Worm (Caenorhabditis elegans): ENCODE data around the gene Y75B8A.32.

Gene Y75B8A.32

ce11 chrIII:12375614-12376013 lies 17.3 kb upstream of the Y75B8A.32 start:
- TF ChIP-seq zfh-2 (GFP tag; conservative IDR thresholded peaks at IDR 0.05) (peak; percentile 62), ets-4 (GFP tag; optimal IDR thresholded peaks at IDR 0.05) (no peak)

ce11 chrIII:12373807-12374266 lies 15.5 kb upstream of the Y75B8A.32 start, which contains the start of gene glrx-5:
TSS of gene glrx-5 (minus strand) at chrIII:12373857.
- TF ChIP-seq ztf-25 (GFP tag; IDR thresholded peaks at IDR 0.05) (no peak), cebp-1 (GFP tag; IDR thresholded peaks at IDR 0.05) (peak; percentile 72), cebp-1 (tag; optimal IDR thresholded peaks at IDR 0.05) (peak; percentile 94), rpc-1 (optimal IDR thresholded peaks at IDR 0.05) (no peak), rpc-1 (tag; optimal IDR thresholded peaks at IDR 0.05) (no peak)

ce11 chrIII:12373306-12373705 lies 14.9 kb upstream of the Y75B8A.32 start:
- TF ChIP-seq C06A6.2 (GFP tag; conservative IDR thresholded peaks at IDR 0.05) = no peak
- no peak for TF ChIP-seq snpc-1.1 (tag; optimal IDR thresholded peaks at IDR 0.05; ENCODE audit: insufficient read depth)
- TF ChIP-seq snpc-1.3 (tag; optimal IDR thresholded peaks at IDR 0.05; ENCODE audit: insufficient read depth) = no peak
- TF ChIP-seq T26A5.8 (tag; optimal IDR thresholded peaks at IDR 0.05) = no peak
- no peak for TF ChIP-seq somi-1 (GFP tag; optimal IDR thresholded peaks at IDR 0.05)
- no peak for TF ChIP-seq B0336.3 (GFP tag; IDR thresholded peaks at IDR 0.05)
- TF ChIP-seq lin-40 (tag; optimal IDR thresholded peaks at IDR 0.05) = no peak
- no peak for TF ChIP-seq hlh-12 (tag; optimal IDR thresholded peaks at IDR 0.05)
- no peak for TF ChIP-seq hlh-26 (GFP tag; conservative IDR thresholded peaks at IDR 0.05)
- no peak for TF ChIP-seq attf-5 (GFP tag; optimal IDR thresholded peaks at IDR 0.05)

- peak; percentile 43; the same call in 1 of the 2 replicates for TF ChIP-seq Y53G8AR.9 (GFP tag; conservative IDR thresholded peaks at IDR 0.05)
- peak; percentile 3 for TF ChIP-seq die-1 (tag; optimal IDR thresholded peaks at IDR 0.05)
- peak; percentile 63 for TF ChIP-seq zfh-2 (GFP tag; conservative IDR thresholded peaks at IDR 0.05)
- 0 out of 2 replicates have a peak, but pooled peaks have one; percentile 13 for TF ChIP-seq ztf-25 (GFP tag; IDR thresholded peaks at IDR 0.05)
- TF ChIP-seq ama-1 (optimal IDR thresholded peaks at IDR 0.05) = no peak
- TF ChIP-seq ama-1 (GFP tag; optimal IDR thresholded peaks at IDR 0.05) = peak in 1 of 2 experiments; percentile 46
- TF ChIP-seq hlh-12 (tag; optimal IDR thresholded peaks at IDR 0.05) = no peak
- TF ChIP-seq him-1 (tag; optimal IDR thresholded peaks at IDR 0.05) = peak; percentile 48
- TF ChIP-seq fkh-3 (tag; optimal IDR thresholded peaks at IDR 0.05) = peak; percentile 65
- TF ChIP-seq egrh-3 (GFP tag; IDR thresholded peaks at IDR 0.05) = 0 out of 2 replicates have a peak, but pooled peaks have one; percentile 8
- peak; percentile 31 for TF ChIP-seq F52B5.7 (tag; optimal IDR thresholded peaks at IDR 0.05)
- TF ChIP-seq hsf-1 (GFP tag; IDR thresholded peaks at IDR 0.05) = peak; percentile 65
- peak; percentile 15; the same call in 1 of the 2 replicates for TF ChIP-seq pbrm-1 (GFP tag; IDR thresholded peaks at IDR 0.05)
- peak; percentile 60 for TF ChIP-seq F49E8.2 (tag; optimal IDR thresholded peaks at IDR 0.05; ENCODE audit: insufficient read depth)
- peak; percentile 53; the same call in 1 of the 2 replicates for TF ChIP-seq B0336.3 (GFP tag; IDR thresholded peaks at IDR 0.05)
- peak; percentile 43; the same call in 1 of the 2 replicates for TF ChIP-seq madf-6 (GFP tag; IDR thresholded peaks at IDR 0.05)
- TF ChIP-seq rcor-1 (GFP tag; IDR thresholded peaks at IDR 0.05) = no peak
- TF ChIP-seq F37B4.10 (GFP tag; IDR thresholded peaks at IDR 0.05) = 0 out of 2 replicates have a peak, but pooled peaks have one; percentile 23
- TF ChIP-seq C17E4.6 (GFP tag; IDR thresholded peaks at IDR 0.05) = no peak
- TF ChIP-seq nhr-27 (tag; optimal IDR thresholded peaks at IDR 0.05) = no peak
- TF ChIP-seq mcd-1 (GFP tag; IDR thresholded peaks at IDR 0.05) = peak; percentile 7; the same call in 1 of the 2 replicates
- TF ChIP-seq cebp-1 (GFP tag; IDR thresholded peaks at IDR 0.05) = no peak
- peak; percentile 20 for TF ChIP-seq cebp-1 (tag; optimal IDR thresholded peaks at IDR 0.05)
- TF ChIP-seq snpc-4 (GFP tag; optimal IDR thresholded peaks at IDR 0.05) = no peak
- TF ChIP-seq snpc-4 (tag; optimal IDR thresholded peaks at IDR 0.05) = no peak
- no peak for TF ChIP-seq rpc-1 (optimal IDR thresholded peaks at IDR 0.05)
- no peak for TF ChIP-seq rpc-1 (tag; optimal IDR thresholded peaks at IDR 0.05)
- peak; percentile 76 for TF ChIP-seq madf-3 (GFP tag; IDR thresholded peaks at IDR 0.05)
- TF ChIP-seq ekl-4 (GFP tag; IDR thresholded peaks at IDR 0.05) = peak; percentile 61
- peak; percentile 1 for TF ChIP-seq dpl-1 (GFP tag; optimal IDR thresholded peaks at IDR 0.05)
- no peak for TF ChIP-seq madf-10 (tag; optimal IDR thresholded peaks at IDR 0.05)
Measured at ce11 chrIII:12372080-12373065, 14.0 kb upstream of the Y75B8A.32 start.
